Worm (Caenorhabditis elegans): ENCODE measurements around the gene F22E5.11.

ce11 chrII:2610202-2610912 lies 34.0 kb downstream of the F22E5.11 start, which contains the start of gene sri-38:
- TF ChIP-seq ceh-24 (tag; optimal IDR thresholded peaks at IDR 0.05) (no peak), sox-4 (tag; optimal IDR thresholded peaks at IDR 0.05) (no peak), ref-2 (tag; optimal IDR thresholded peaks at IDR 0.05) (no peak), hlh-30 (tag; optimal IDR thresholded peaks at IDR 0.05; ENCODE audit: insufficient read depth) (no peak), mec-3 (tag; optimal IDR thresholded peaks at IDR 0.05; ENCODE audit: borderline replicate concordance) (no peak), elt-4 (tag; optimal IDR thresholded peaks at IDR 0.05) (no peak), pag-3 (tag; optimal IDR thresholded peaks at IDR 0.05; ENCODE audit: borderline replicate concordance) (no peak), pax-1 (tag; optimal IDR thresholded peaks at IDR 0.05) (no peak), unc-42 (tag; optimal IDR thresholded peaks at IDR 0.05) (no peak)
